Fruit fly (Drosophila melanogaster): ENCODE results near the gene RhoU.

RhoU gene

dm6 chrX:10067528-10067927 lies 18.8 kb upstream of the RhoU start (continued):
- no peak for TF ChIP-seq sug (tag; optimal IDR thresholded peaks at IDR 0.05)
- TF ChIP-seq CG30020 (tag; optimal IDR thresholded peaks at IDR 0.05) = no peak
- TF ChIP-seq hkb (optimal IDR thresholded peaks at IDR 0.05) = no peak
- TF ChIP-seq hkb (GFP tag; IDR thresholded peaks at IDR 0.05) = peak; percentile 51
- peak; percentile 49; the same call in 2 of the 3 replicates for TF ChIP-seq Optix (GFP tag; IDR thresholded peaks at IDR 0.05)
- TF ChIP-seq Bteb2 (GFP tag; optimal IDR thresholded peaks at IDR 0.05) = peak; percentile 7
- TF ChIP-seq CG14667 (GFP tag; IDR thresholded peaks at IDR 0.05) = no peak
- peak; percentile 31 for TF ChIP-seq mam (GFP tag; optimal IDR thresholded peaks at IDR 0.05)
- TF ChIP-seq CG7928 (GFP tag; optimal IDR thresholded peaks at IDR 0.05) = no peak
- TF ChIP-seq HLH3B (GFP tag; IDR thresholded peaks at IDR 0.05) = peak; percentile 50; the same call in 1 of the 2 replicates
- no peak for TF ChIP-seq sna (GFP tag; IDR thresholded peaks at IDR 0.05; ENCODE audit: partially characterized antibody)
- TF ChIP-seq CG17612 (GFP tag; IDR thresholded peaks at IDR 0.05) = no peak
- TF ChIP-seq HmgD (GFP tag; optimal IDR thresholded peaks at IDR 0.05) = no peak
- no peak for TF ChIP-seq zfh2 (GFP tag; optimal IDR thresholded peaks at IDR 0.05)
- TF ChIP-seq Ada2b (GFP tag; IDR thresholded peaks at IDR 0.05) = peak; percentile 62; the same call in 1 of the 2 replicates
- no peak for TF ChIP-seq crp (GFP tag; optimal IDR thresholded peaks at IDR 0.05)
- no peak for TF ChIP-seq ab (GFP tag; optimal IDR thresholded peaks at IDR 0.05)
- TF ChIP-seq dysf (GFP tag; IDR thresholded peaks at IDR 0.05) = peak; percentile 62; the same call in 2 of the 3 replicates
- no peak for TF ChIP-seq da (GFP tag; optimal IDR thresholded peaks at IDR 0.05)
- peak; percentile 12 for TF ChIP-seq CG2875 (GFP tag; optimal IDR thresholded peaks at IDR 0.05)
- no peak for TF ChIP-seq onecut (GFP tag; IDR thresholded peaks at IDR 0.05)
- TF ChIP-seq bcd (GFP tag; optimal IDR thresholded peaks at IDR 0.05) = peak; percentile 36
- TF ChIP-seq Pdp1 (GFP tag; optimal IDR thresholded peaks at IDR 0.05) = peak in 1 of 2 experiments; percentile 28
- no peak for TF ChIP-seq nau (GFP tag; optimal IDR thresholded peaks at IDR 0.05)
- peak; percentile 66 for TF ChIP-seq lab (GFP tag; optimal IDR thresholded peaks at IDR 0.05)
- TF ChIP-seq CG34224 (GFP tag; IDR thresholded peaks at IDR 0.05; ENCODE audit: partially characterized antibody) = no peak
- no peak for TF ChIP-seq ham (GFP tag; IDR thresholded peaks at IDR 0.05)
- no peak for TF ChIP-seq Taf1 (GFP tag; IDR thresholded peaks at IDR 0.05)
- TF ChIP-seq jigr1 (GFP tag; IDR thresholded peaks at IDR 0.05) = no peak
- peak; percentile 50 for TF ChIP-seq CG12071 (GFP tag; optimal IDR thresholded peaks at IDR 0.05)
- no peak for TF ChIP-seq pan (optimal IDR thresholded peaks at IDR 0.05)
- TF ChIP-seq pan (GFP tag; optimal IDR thresholded peaks at IDR 0.05 in 1 of 2, IDR thresholded peaks at IDR 0.05 in 1 of 2) = peak in 1 of 2 experiments; percentile 56
- peak; percentile 49 for TF ChIP-seq CG4404 (GFP tag; IDR thresholded peaks at IDR 0.05)
- peak; percentile 49 for TF ChIP-seq esg (GFP tag; conservative IDR thresholded peaks at IDR 0.05)
- no peak for TF ChIP-seq chinmo (GFP tag; IDR thresholded peaks at IDR 0.05; ENCODE audit: partially characterized antibody)
- TF ChIP-seq BtbVII (GFP tag; optimal IDR thresholded peaks at IDR 0.05) = no peak
- TF ChIP-seq CG9215 (GFP tag; IDR thresholded peaks at IDR 0.05) = 0 out of 2 replicates have a peak, but pooled peaks have one; percentile 10
- TF ChIP-seq Jarid2 (GFP tag; optimal IDR thresholded peaks at IDR 0.05) = no peak
- TF ChIP-seq lbe (GFP tag; optimal IDR thresholded peaks at IDR 0.05) = no peak
- TF ChIP-seq CG7987 (GFP tag; optimal IDR thresholded peaks at IDR 0.05) = no peak
- no peak for TF ChIP-seq otp (GFP tag; IDR thresholded peaks at IDR 0.05)
- TF ChIP-seq ci (GFP tag; IDR thresholded peaks at IDR 0.05) = peak; percentile 75
- TF ChIP-seq CG1024 (GFP tag; IDR thresholded peaks at IDR 0.05) = 0 out of 2 replicates have a peak, but pooled peaks have one; percentile 20
- no peak for TF ChIP-seq CG3726 (GFP tag; IDR thresholded peaks at IDR 0.05)
- no peak for TF ChIP-seq br (optimal IDR thresholded peaks at IDR 0.05)
- TF ChIP-seq pb (GFP tag; optimal IDR thresholded peaks at IDR 0.05) = no peak
- no peak for TF ChIP-seq PHDP (tag; optimal IDR thresholded peaks at IDR 0.05)
- TF ChIP-seq repo (GFP tag; optimal IDR thresholded peaks at IDR 0.05) = peak; percentile 41
- 0 out of 2 replicates have a peak, but pooled peaks have one; percentile 20 for TF ChIP-seq CG6272 (GFP tag; IDR thresholded peaks at IDR 0.05)
- peak; percentile 51; the same call in 1 of the 3 replicates for TF ChIP-seq CG11695 (GFP tag; IDR thresholded peaks at IDR 0.05)
- peak; percentile 13 for TF ChIP-seq Camta (GFP tag; optimal IDR thresholded peaks at IDR 0.05)
- TF ChIP-seq croc (GFP tag; conservative IDR thresholded peaks at IDR 0.05) = no peak

All from whole organism, embryonic.